Worm (Caenorhabditis elegans): ENCODE data around the gene Y50E8A.5.

DNA sequence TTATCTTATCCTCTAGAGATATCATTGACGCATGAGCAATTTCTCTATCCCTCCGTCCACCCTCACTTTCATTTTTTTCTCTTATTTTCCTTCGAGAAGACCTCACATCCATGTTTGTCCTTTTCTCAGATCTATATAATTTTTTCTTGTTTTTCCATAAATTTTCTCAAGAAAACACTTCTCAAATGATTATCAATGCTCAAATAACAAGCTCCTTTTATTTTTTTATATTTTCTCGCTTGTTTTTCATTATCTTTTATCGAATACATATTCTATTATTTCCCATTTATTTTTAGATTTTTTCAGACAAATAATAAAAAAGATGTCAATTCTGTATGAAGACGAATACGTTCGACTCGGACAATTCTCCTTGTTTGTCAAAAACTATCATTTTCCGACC lies 13.7 kb downstream of the Y50E8A.5 start, which contains the start of gene R08A2.7:
- no peak for TF ChIP-seq med-1 (GFP tag; optimal IDR thresholded peaks at IDR 0.05; ENCODE audit: insufficient read depth)
- TF ChIP-seq T22C8.4 (GFP tag; IDR thresholded peaks at IDR 0.05) = no peak
- no peak for TF ChIP-seq flt-1 (GFP tag; IDR thresholded peaks at IDR 0.05)
- TF ChIP-seq cog-1 (tag; optimal IDR thresholded peaks at IDR 0.05) = no peak
- TF ChIP-seq ref-1 (GFP tag; conservative IDR thresholded peaks at IDR 0.05) = no peak
- no peak for TF ChIP-seq ztf-29 (GFP tag; IDR thresholded peaks at IDR 0.05)
- no peak for TF ChIP-seq klf-2 (GFP tag; conservative IDR thresholded peaks at IDR 0.05)
- no peak for TF ChIP-seq tab-1 (GFP tag; IDR thresholded peaks at IDR 0.05)
- no peak for TF ChIP-seq ztf-23 (GFP tag; IDR thresholded peaks at IDR 0.05)

All from whole organism, midembryonic.